Worm (Caenorhabditis elegans): ENCODE data around the gene R08C7.1.

- TF ChIP-seq eor-1 (tag; optimal IDR thresholded peaks at IDR 0.05) (no peak), elt-1 (tag; optimal IDR thresholded peaks at IDR 0.05) (no peak), ceh-82 (tag; optimal IDR thresholded peaks at IDR 0.05) (no peak), nhr-237 (tag; optimal IDR thresholded peaks at IDR 0.05) (no peak), nhr-77 (tag; optimal IDR thresholded peaks at IDR 0.05) (no peak), elt-3 (tag; optimal IDR thresholded peaks at IDR 0.05) (no peak), nhr-23 (tag; optimal IDR thresholded peaks at IDR 0.05) (no peak), mdl-1 (tag; optimal IDR thresholded peaks at IDR 0.05) (no peak)
These were observed 29.6 kb upstream of the R08C7.1 start, which contains the start of gene clec-175 for ce11 chrIV:4422029-4422428.

All from whole organism, L3 larva.